Worm (Caenorhabditis elegans) whole organism, young adult: Measurements from ENCODE around the gene vhp-1.

Experiments
- B0019.2 ChIP-seq: fragments of 200-800 bp; sonication (Bioruptor generic); conservative IDR thresholded peaks from 2 replicates; pipeline ENCODE4 v1.3.6; 2022; ENCODE audit warnings: missing genetic modification reagents, missing genetic modification characterization, missing compliant biosample characterization
- B0261.1 ChIP-seq: sonication (generic microtip); optimal IDR thresholded peaks from 2 replicates; lab custom pipeline; 2016; ENCODE audit warnings: mild to moderate bottlenecking, missing genetic modification characterization, moderate library complexity, missing compliant biosample characterization
- B0336.3 ChIP-seq: fragments of 200-800 bp; sonication (Bioruptor generic); IDR thresholded peaks from 2 replicates; pipeline ENCODE4 v1.3.6; 2022; ENCODE audit warnings: missing genetic modification characterization, missing compliant biosample characterization
- C17E4.6 ChIP-seq: fragments of 200-800 bp; sonication (Bioruptor generic); IDR thresholded peaks from 2 replicates; pipeline ENCODE4 v1.3.6; 2022; ENCODE audit warnings: missing genetic modification reagents, missing genetic modification characterization, missing compliant biosample characterization
- F37B4.10 ChIP-seq: fragments of 200-800 bp; sonication (Bioruptor generic); IDR thresholded peaks from 2 replicates; pipeline ENCODE4 v1.3.6; 2022; ENCODE audit warnings: missing genetic modification characterization, missing compliant biosample characterization
- F49E8.2 ChIP-seq: sonication (generic microtip); optimal IDR thresholded peaks from 3 replicates; lab custom pipeline; 2017; ENCODE audit warnings: missing genetic modification characterization, mild to moderate bottlenecking, missing compliant biosample characterization, antibody characterized with exemption, moderate library complexity; ENCODE audit not compliant: insufficient read depth
- F55B11.4 ChIP-seq: sonication (generic microtip); optimal IDR thresholded peaks from 2 replicates; lab custom pipeline; 2016; ENCODE audit warnings: missing compliant biosample characterization, missing genetic modification characterization, borderline replicate concordance; ENCODE audit not compliant: insufficient read depth
- K11D2.4 ChIP-seq: fragments of 200-800 bp; sonication (Bioruptor generic); IDR thresholded peaks from 2 replicates; pipeline ENCODE4 v1.3.6; 2022; ENCODE audit warnings: missing genetic modification reagents, missing genetic modification characterization, missing compliant biosample characterization
- Y56A3A.18 ChIP-seq: fragments of 200-800 bp; sonication (Bioruptor generic); IDR thresholded peaks from 2 replicates; pipeline ENCODE4 v1.3.6; 2022; ENCODE audit warnings: missing genetic modification reagents, missing genetic modification characterization, missing compliant biosample characterization
- Y67H2A.10 ChIP-seq: fragments of 200-800 bp; sonication (Bioruptor generic); conservative IDR thresholded peaks from 2 replicates; pipeline ENCODE4 v1.3.6; 2022; ENCODE audit warnings: missing genetic modification reagents, missing genetic modification characterization, missing compliant biosample characterization
- Y95B8A.8 ChIP-seq: fragments of 200-800 bp; sonication (Bioruptor generic); IDR thresholded peaks from 2 replicates; pipeline ENCODE4 v1.3.6; 2022; ENCODE audit warnings: missing genetic modification reagents, missing genetic modification characterization, missing compliant biosample characterization
- ZK185.1 ChIP-seq: sonication (generic microtip); optimal IDR thresholded peaks from 2 replicates; lab custom pipeline; 2016; ENCODE audit warnings: mild to moderate bottlenecking, missing genetic modification characterization, missing compliant biosample characterization; ENCODE audit not compliant: poor library complexity, severe bottlenecking
- attf-3 ChIP-seq: fragments of 200-800 bp; sonication (Bioruptor generic); conservative IDR thresholded peaks from 2 replicates; pipeline ENCODE4 v1.3.6; 2022; ENCODE audit warnings: missing genetic modification reagents, missing genetic modification characterization, missing compliant biosample characterization
- ccch-3 ChIP-seq: fragments of 200-800 bp; sonication (Bioruptor generic); optimal IDR thresholded peaks from 2 replicates; lab custom pipeline; 2018; ENCODE audit warnings: mild to moderate bottlenecking, missing genetic modification characterization, missing compliant biosample characterization
- cebp-2 ChIP-seq: fragments of 200-800 bp; sonication (Bioruptor generic); IDR thresholded peaks from 2 replicates; pipeline ENCODE4 v1.3.6; 2022; ENCODE audit warnings: missing genetic modification characterization, missing compliant biosample characterization
- ceh-58 ChIP-seq: fragments of 200-800 bp; sonication (Bioruptor generic); IDR thresholded peaks from 2 replicates; pipeline ENCODE4 v1.3.6; 2022; ENCODE audit warnings: missing genetic modification characterization, missing compliant biosample characterization
- ceh-79 ChIP-seq: sonication (generic microtip); optimal IDR thresholded peaks from 2 replicates; lab custom pipeline; 2017; ENCODE audit warnings: mild to moderate bottlenecking, missing genetic modification characterization, missing compliant biosample characterization
- die-1 ChIP-seq: sonication (generic microtip); optimal IDR thresholded peaks from 2 replicates; lab custom pipeline; 2016; ENCODE audit warnings: missing genotype, mild to moderate bottlenecking, missing genetic modification characterization, missing compliant biosample characterization
- dox-1 ChIP-seq: fragments of 200-800 bp; sonication (Bioruptor generic); IDR thresholded peaks from 2 replicates; pipeline ENCODE4 v1.3.6; 2022; ENCODE audit warnings: missing genetic modification reagents, missing genetic modification characterization, missing compliant biosample characterization
- dpff-1 ChIP-seq: sonication (generic microtip); optimal IDR thresholded peaks from 2 replicates; lab custom pipeline; 2017; ENCODE audit warnings: mild to moderate bottlenecking, missing genetic modification characterization, missing compliant biosample characterization
- efl-1 ChIP-seq: fragments of 150-350 bp; optimal IDR thresholded peaks from 2 replicates; lab custom pipeline; 2014; ENCODE audit warnings: missing biosample characterization, missing genetic modification reagents, missing genetic modification characterization
- egl-44 ChIP-seq: fragments of 200-800 bp; sonication (Bioruptor generic); IDR thresholded peaks from 2 replicates; pipeline ENCODE4 v1.3.6; 2022; ENCODE audit warnings: missing genetic modification reagents, missing genetic modification characterization, missing compliant biosample characterization
- ekl-4 ChIP-seq: fragments of 200-800 bp; sonication (Bioruptor generic); IDR thresholded peaks from 2 replicates; pipeline ENCODE4 v1.3.6; 2022; ENCODE audit warnings: missing genetic modification reagents, missing genetic modification characterization, missing compliant biosample characterization
- lag-1 ChIP-seq: fragments of 200-800 bp; sonication (Bioruptor generic); IDR thresholded peaks from 2 replicates; pipeline ENCODE4 v1.3.6; 2022; ENCODE audit warnings: missing genetic modification reagents, missing genetic modification characterization, missing compliant biosample characterization
- let-526 ChIP-seq: fragments of 200-800 bp; sonication (Bioruptor generic); IDR thresholded peaks from 2 replicates; pipeline ENCODE4 v1.3.6; 2022; ENCODE audit warnings: missing genetic modification reagents, missing genetic modification characterization, missing compliant biosample characterization
- let-607 ChIP-seq, 2 experiments: fragments of 200-800 bp in 1 of 2; sonication (Bioruptor generic) in 1 of 2; sonication (generic microtip) in 1 of 2; optimal IDR thresholded peaks; 2 replicates each; lab custom pipeline; 2016 to 2018; ENCODE audit warnings: mild to moderate bottlenecking in 2 of 2, missing compliant biosample characterization in 2 of 2, missing genetic modification characterization in 2 of 2, moderate library complexity in 2 of 2, missing genotype in 1 of 2
- lin-26 ChIP-seq: fragments of 200-800 bp; sonication (Bioruptor generic); IDR thresholded peaks from 2 replicates; pipeline ENCODE4 v1.3.6; 2022; ENCODE audit warnings: missing genetic modification reagents, missing genetic modification characterization, missing compliant biosample characterization
- madf-6 ChIP-seq: fragments of 200-800 bp; sonication (Bioruptor generic); IDR thresholded peaks from 2 replicates; pipeline ENCODE4 v1.3.6; 2022; ENCODE audit warnings: missing genetic modification reagents, missing genetic modification characterization, missing compliant biosample characterization
- madf-8 ChIP-seq: fragments of 200-800 bp; sonication (Bioruptor generic); conservative IDR thresholded peaks from 2 replicates; pipeline ENCODE4 v1.3.6; 2022; ENCODE audit warnings: missing genetic modification reagents, missing genetic modification characterization, missing compliant biosample characterization
- mcd-1 ChIP-seq: fragments of 200-800 bp; sonication (Bioruptor generic); IDR thresholded peaks from 2 replicates; pipeline ENCODE4 v1.3.6; 2022; ENCODE audit warnings: missing genetic modification reagents, missing genetic modification characterization, missing compliant biosample characterization
- mes-4 ChIP-seq: sonication (generic microtip); optimal IDR thresholded peaks from 2 replicates; lab custom pipeline; 2016; ENCODE audit warnings: missing genotype, missing genetic modification characterization, missing compliant biosample characterization
- mxl-1 ChIP-seq: sonication (generic microtip); optimal IDR thresholded peaks from 2 replicates; lab custom pipeline; 2016; ENCODE audit warnings: missing genetic modification characterization, missing compliant biosample characterization
- nfya-2 ChIP-seq: fragments of 200-800 bp; sonication (Bioruptor generic); IDR thresholded peaks from 2 replicates; pipeline ENCODE4 v1.3.6; 2022; ENCODE audit warnings: missing genetic modification reagents, missing genetic modification characterization, missing compliant biosample characterization
- nhr-27 ChIP-seq: fragments of 200-800 bp; sonication (Bioruptor generic); optimal IDR thresholded peaks from 2 replicates; lab custom pipeline; 2018; ENCODE audit warnings: mild to moderate bottlenecking, missing genetic modification characterization, moderate library complexity, missing compliant biosample characterization
- nhr-80 ChIP-seq: sonication (generic microtip); optimal IDR thresholded peaks from 2 replicates; lab custom pipeline; 2016; ENCODE audit warnings: missing genetic modification characterization, missing compliant biosample characterization
- rcor-1 ChIP-seq: fragments of 200-800 bp; sonication (Bioruptor generic); IDR thresholded peaks from 2 replicates; pipeline ENCODE4 v1.3.6; 2022; ENCODE audit warnings: missing genetic modification reagents, missing genetic modification characterization, missing compliant biosample characterization
- sdz-38 ChIP-seq: sonication (generic microtip); optimal IDR thresholded peaks from 2 replicates; lab custom pipeline; 2016; ENCODE audit warnings: missing genotype, missing genetic modification characterization, missing compliant biosample characterization
- sea-2 ChIP-seq: fragments of 200-800 bp; sonication (Bioruptor generic); IDR thresholded peaks from 2 replicates; pipeline ENCODE4 v1.3.6; 2022; ENCODE audit warnings: missing genetic modification characterization, missing compliant biosample characterization
- snpc-1.3 ChIP-seq: sonication (generic microtip); optimal IDR thresholded peaks from 2 replicates; lab custom pipeline; 2017; ENCODE audit warnings: missing genetic modification characterization, mild to moderate bottlenecking, missing compliant biosample characterization, antibody characterized with exemption, moderate library complexity, missing genotype, missing genetic modification reagents; ENCODE audit not compliant: insufficient read depth
- somi-1 ChIP-seq: fragments of 200-800 bp; sonication (Bioruptor generic); optimal IDR thresholded peaks from 2 replicates; lab custom pipeline; 2018; ENCODE audit warnings: mild to moderate bottlenecking, missing genetic modification characterization, missing compliant biosample characterization
- tbx-9 ChIP-seq: sonication (generic microtip); optimal IDR thresholded peaks from 2 replicates; lab custom pipeline; 2016; ENCODE audit warnings: borderline replicate concordance, missing genetic modification characterization, inconsistent platforms, missing compliant biosample characterization
- tlf-1 ChIP-seq: fragments of 200-800 bp; sonication (Bioruptor generic); optimal IDR thresholded peaks from 2 replicates; lab custom pipeline; 2018; ENCODE audit warnings: mild to moderate bottlenecking, missing genetic modification characterization, missing compliant biosample characterization
- unc-130 ChIP-seq: sonication (generic microtip); optimal IDR thresholded peaks from 2 replicates; lab custom pipeline; 2016; ENCODE audit warnings: missing genetic modification reagents, missing genetic modification characterization, missing compliant biosample characterization
- ztf-18 ChIP-seq: sonication (generic microtip); optimal IDR thresholded peaks from 2 replicates; lab custom pipeline; 2016; ENCODE audit warnings: missing genotype, mild to moderate bottlenecking, missing genetic modification characterization, missing compliant biosample characterization
- ztf-25 ChIP-seq: fragments of 200-800 bp; sonication (Bioruptor generic); IDR thresholded peaks from 2 replicates; pipeline ENCODE4 v1.3.6; 2022; ENCODE audit warnings: missing genetic modification reagents, missing genetic modification characterization, missing compliant biosample characterization

Gene vhp-1

DNA sequence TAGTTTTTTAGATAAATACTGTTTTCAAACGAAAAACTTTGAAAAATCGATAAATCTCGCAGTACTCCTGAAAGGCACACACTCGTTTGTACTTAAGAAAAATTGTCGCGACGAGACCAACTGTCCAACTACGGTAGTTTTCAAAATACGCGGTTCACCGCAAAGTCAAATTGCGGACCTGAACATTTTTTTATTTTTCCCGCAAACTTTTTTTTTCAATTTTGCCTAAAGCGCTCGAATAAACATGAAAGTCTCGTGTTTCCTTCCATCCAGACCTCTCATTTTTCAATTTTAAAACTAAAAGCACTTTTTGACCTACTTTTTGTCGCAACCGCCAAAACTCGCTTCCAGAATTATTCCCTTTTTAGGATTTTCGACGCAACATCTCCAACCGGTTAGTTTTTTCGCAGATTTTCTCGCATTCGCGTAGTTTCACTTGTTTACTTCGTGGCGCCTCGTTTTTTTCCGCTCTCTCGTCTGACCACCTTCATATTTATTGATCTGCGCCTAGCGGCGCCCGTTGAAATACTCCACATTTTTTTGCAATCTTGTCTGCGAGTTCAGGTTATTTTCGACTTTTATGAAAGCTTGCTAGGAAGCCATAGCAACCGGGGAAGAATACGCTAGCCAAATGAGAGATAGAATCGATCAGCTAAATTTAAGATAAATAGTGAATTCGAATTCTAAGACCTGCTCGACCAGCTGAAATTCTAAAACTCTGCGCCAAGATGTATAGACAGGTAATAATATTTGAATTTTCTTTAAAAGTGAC, 54.6 kb downstream of the vhp-1 start, which contains the start of gene prdx-2 (continued):
- peak; percentile 89 for TF ChIP-seq madf-8 (GFP tag; lab: Robert Waterston, UW)
- TF ChIP-seq tlf-1 (GFP tag; lab: Kevin White, UChicago), result peak; percentile 81
- peak; percentile 70; the same call in 1 of the 2 replicates for TF ChIP-seq ekl-4 (GFP tag; lab: Robert Waterston, UW)
- TF ChIP-seq dox-1 (GFP tag; lab: Robert Waterston, UW), result peak; percentile 82
- TF ChIP-seq Y95B8A.8, result peak; percentile 67; the same call in 1 of the 2 replicates
- TF ChIP-seq nhr-27, result no peak
- TF ChIP-seq F49E8.2 (tag; lab: Kevin White, UChicago), result peak; percentile 16

ce11 chrII:5378239-5378521, 55.1 kb downstream of the vhp-1 start:
- TF ChIP-seq ceh-79 (tag; lab: Kevin White, UChicago) (no peak), nhr-80 (peak; percentile 16), madf-6 (GFP tag; lab: Robert Waterston, UW) (no peak), lin-26 (GFP tag; lab: Robert Waterston, UW) (0 out of 2 replicates have a peak, but pooled peaks have one; percentile 29), egl-44 (GFP tag; lab: Robert Waterston, UW) (no peak), ccch-3 (GFP tag; lab: Kevin White, UChicago) (no peak), mxl-1 (no peak), let-526 (GFP tag; lab: Robert Waterston, UW) (no peak), let-607 (tag; optimal IDR thresholded peaks at IDR 0.05; lab: Kevin White, UChicago) (peak in 1 of 2 experiments; percentile 5), efl-1 (GFP tag; lab: Kevin White, UChicago) (no peak), cebp-2 (GFP tag; lab: Robert Waterston, UW) (no peak), snpc-1.3 (no peak)

DNA sequence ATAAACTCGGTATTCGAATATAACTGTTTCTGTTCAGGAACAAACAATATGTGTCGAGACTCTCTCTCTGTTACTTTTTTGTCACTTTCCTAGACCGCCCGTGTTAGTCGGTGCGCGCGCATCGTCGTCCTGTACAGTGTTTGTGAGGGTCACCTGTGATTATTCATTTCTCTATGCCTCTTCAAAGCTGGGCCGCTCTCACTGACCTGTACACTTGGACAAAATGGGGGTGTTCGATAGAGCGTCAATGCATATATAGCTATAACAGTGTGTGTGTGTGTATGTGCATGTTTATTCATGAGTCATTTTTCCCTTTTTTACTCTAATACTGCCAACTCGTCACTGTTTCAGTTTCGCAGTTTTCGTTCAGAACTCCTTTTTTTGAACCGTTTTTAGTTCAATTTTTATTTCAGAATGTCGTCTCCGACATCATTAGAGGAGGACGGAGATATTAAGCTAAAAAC, 56.6 kb downstream of the vhp-1 start, which contains the start of gene pkc-3:
pkc-3 (plus strand) TSS at position 414 of the 464 bp plus-strand sequence.
- TF ChIP-seq nfya-2 (GFP tag; lab: Robert Waterston, UW) (no peak), die-1 (peak; percentile 55), somi-1 (GFP tag; lab: Kevin White, UChicago) (no peak), mcd-1 (GFP tag; lab: Robert Waterston, UW) (peak; percentile 47; the same call in 1 of the 2 replicates), Y56A3A.18 (GFP tag; lab: Robert Waterston, UW) (peak; percentile 84; the same call in 1 of the 2 replicates), attf-3 (GFP tag; lab: Robert Waterston, UW) (no peak; the same call in 1 of the 2 replicates), snpc-1.3 (peak; percentile 30), dpff-1 (tag; lab: Kevin White, UChicago) (peak; percentile 44), ztf-25 (no peak), K11D2.4 (GFP tag; lab: Robert Waterston, UW) (no peak), Y67H2A.10 (GFP tag; lab: Robert Waterston, UW) (no peak), unc-130 (GFP tag; lab: Kevin White, UChicago) (peak; percentile 34), tbx-9 (tag; lab: Kevin White, UChicago) (no peak), B0019.2 (GFP tag; lab: Robert Waterston, UW) (no peak), ceh-58 (GFP tag; lab: Robert Waterston, UW) (no peak), dox-1 (GFP tag; lab: Robert Waterston, UW) (peak; percentile 91), F55B11.4 (tag; lab: Kevin White, UChicago) (no peak), rcor-1 (GFP tag; lab: Robert Waterston, UW) (peak; percentile 39; the same call in 1 of the 2 replicates), B0261.1 (tag; lab: Kevin White, UChicago) (no peak), C17E4.6 (GFP tag; lab: Robert Waterston, UW) (no peak), sea-2 (GFP tag; lab: Robert Waterston, UW) (no peak), B0336.3 (GFP tag; lab: Robert Waterston, UW) (peak; percentile 92), lag-1 (GFP tag; lab: Robert Waterston, UW) (no peak), sdz-38 (tag; lab: Kevin White, UChicago) (no peak), ztf-18 (tag; lab: Kevin White, UChicago) (peak; percentile 83), ZK185.1 (tag; lab: Kevin White, UChicago) (peak; percentile 47), mes-4 (tag; lab: Kevin White, UChicago) (no peak), F37B4.10 (GFP tag; lab: Robert Waterston, UW) (0 out of 2 replicates have a peak, but pooled peaks have one; percentile 7)
